Fruit fly (Drosophila melanogaster): ENCODE data around the gene Vha13.

Vha13 gene

DNA sequence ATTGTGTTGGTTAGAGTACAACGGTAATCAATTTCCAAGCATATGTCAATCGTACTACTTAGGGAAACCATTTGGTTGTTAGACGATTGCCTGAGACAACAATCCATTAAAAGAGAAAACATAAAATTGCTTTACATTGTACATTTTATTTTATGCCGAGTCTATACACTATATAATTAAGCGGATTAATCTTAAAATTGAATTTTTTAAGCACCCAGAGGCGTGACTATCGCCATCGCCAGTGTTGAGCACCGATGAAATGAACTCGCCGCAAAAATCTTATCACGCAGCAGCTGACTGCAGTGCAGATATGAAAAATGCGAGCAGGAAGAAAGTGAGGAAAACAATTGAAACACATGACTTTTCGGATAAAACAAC, 1.3 kb downstream of the Vha13 start (continued):
- TF ChIP-seq CG34422 (GFP tag; IDR thresholded peaks at IDR 0.05) (0 out of 3 replicates have a peak, but pooled peaks have one; percentile 7), unc-4 (GFP tag; IDR thresholded peaks at IDR 0.05; ENCODE audit: partially characterized antibody) (peak; percentile 64), kah (GFP tag; optimal IDR thresholded peaks at IDR 0.05) (no peak), CG10366 (GFP tag; IDR thresholded peaks at IDR 0.05) (peak; percentile 11; the same call in 1 of the 2 replicates), gro (GFP tag; optimal IDR thresholded peaks at IDR 0.05) (peak; percentile 19), Fer3 (tag; optimal IDR thresholded peaks at IDR 0.05) (peak; percentile 25), CG2199 (GFP tag; IDR thresholded peaks at IDR 0.05) (no peak), hth (optimal IDR thresholded peaks at IDR 0.05) (no peak), B-H2 (GFP tag; optimal IDR thresholded peaks at IDR 0.05) (peak; percentile 8), trh (GFP tag; optimal IDR thresholded peaks at IDR 0.05) (no peak), CG34224 (GFP tag; IDR thresholded peaks at IDR 0.05; ENCODE audit: partially characterized antibody) (peak; percentile 62), Rfx (GFP tag; IDR thresholded peaks at IDR 0.05) (peak; percentile 59; the same call in 1 of the 2 replicates), sob (GFP tag; IDR thresholded peaks at IDR 0.05) (peak; percentile 70), CG10431 (GFP tag; optimal IDR thresholded peaks at IDR 0.05) (no peak), Opbp (GFP tag; IDR thresholded peaks at IDR 0.05; ENCODE audit: partially characterized antibody) (peak; percentile 74; the same call in 2 of the 3 replicates), Dp (GFP tag; optimal IDR thresholded peaks at IDR 0.05) (peak; percentile 47), Sry-β (GFP tag; optimal IDR thresholded peaks at IDR 0.05) (no peak), CG4707 (GFP tag; optimal IDR thresholded peaks at IDR 0.05) (no peak), wdn (GFP tag; IDR thresholded peaks at IDR 0.05) (no peak), amos (GFP tag; IDR thresholded peaks at IDR 0.05; ENCODE audit: partially characterized antibody) (peak; percentile 76; the same call in 1 of the 2 replicates), CG32767 (GFP tag; IDR thresholded peaks at IDR 0.05) (no peak), CG7963 (GFP tag; IDR thresholded peaks at IDR 0.05; ENCODE audit: partially characterized antibody) (peak; percentile 69; the same call in 2 of the 3 replicates), Tbp (GFP tag; optimal IDR thresholded peaks at IDR 0.05) (no peak), CG2116 (GFP tag; optimal IDR thresholded peaks at IDR 0.05) (peak; percentile 47), crc (GFP tag; optimal IDR thresholded peaks at IDR 0.05) (no peak), CG17829 (tag; optimal IDR thresholded peaks at IDR 0.05) (no peak), Dll (GFP tag; IDR thresholded peaks at IDR 0.05; ENCODE audit: partially characterized antibody) (peak; percentile 81), pfk (GFP tag; optimal IDR thresholded peaks at IDR 0.05) (no peak), tio (GFP tag; optimal IDR thresholded peaks at IDR 0.05) (no peak), gsb (GFP tag; IDR thresholded peaks at IDR 0.05) (no peak), crp (GFP tag; optimal IDR thresholded peaks at IDR 0.05) (peak; percentile 19 to 79), CG14860 (GFP tag; IDR thresholded peaks at IDR 0.05; ENCODE audit: partially characterized antibody) (peak; percentile 68), fru (optimal IDR thresholded peaks at IDR 0.05) (no peak)

DNA sequence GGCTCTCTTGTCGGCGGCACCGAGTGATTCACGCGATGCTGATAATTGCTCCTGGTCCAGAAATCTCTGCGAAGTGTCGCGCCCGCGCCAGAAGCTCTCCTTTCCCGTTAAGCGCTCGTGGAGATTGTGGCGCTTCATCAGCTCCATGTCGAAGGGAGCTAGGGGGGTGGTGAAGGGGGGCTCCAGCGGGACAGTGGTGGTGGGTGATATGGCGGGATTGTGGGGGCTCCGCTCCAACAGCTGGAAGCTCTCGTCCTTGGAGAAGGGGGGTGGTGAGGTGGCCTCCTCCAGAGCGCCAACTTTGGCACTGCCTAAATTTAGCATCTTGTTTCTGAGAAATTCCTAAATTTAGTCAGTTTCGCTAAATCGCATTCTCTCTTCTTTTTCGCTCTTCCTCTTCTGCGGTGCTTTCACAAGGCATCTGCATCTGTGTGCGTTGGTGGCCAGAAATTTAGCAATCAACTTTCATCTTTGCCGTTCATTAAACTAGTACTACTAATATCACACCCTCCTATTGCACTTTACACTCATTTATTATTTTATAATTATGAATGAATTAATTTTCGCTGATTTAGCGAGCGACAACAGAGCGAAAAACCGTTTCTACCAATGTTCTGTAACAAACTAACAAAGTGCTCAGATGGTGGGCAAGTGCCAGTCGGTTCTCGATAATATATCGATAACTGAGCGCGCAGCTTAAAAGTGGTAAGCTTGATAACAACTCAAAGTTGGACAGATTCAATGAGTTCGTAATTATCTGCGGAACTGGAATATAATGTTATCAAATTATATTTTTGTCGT, 1.9 kb downstream of the Vha13 start, which contains the start of gene subdued:
TSS of gene subdued (minus strand) at position 631 of the 801 bp plus-strand sequence.
- TF ChIP-seq Neu2 (GFP tag; optimal IDR thresholded peaks at IDR 0.05; ENCODE audit: borderline replicate concordance) (no peak), croc (GFP tag; conservative IDR thresholded peaks at IDR 0.05) (0 out of 3 replicates have a peak, but pooled peaks have one; percentile 8), hb (GFP tag; IDR thresholded peaks at IDR 0.05; ENCODE audit: partially characterized antibody) (no peak), CG2116 (GFP tag; optimal IDR thresholded peaks at IDR 0.05) (peak; percentile 71), chinmo (GFP tag; IDR thresholded peaks at IDR 0.05; ENCODE audit: partially characterized antibody) (0 out of 4 replicates have a peak, but pooled peaks have one; percentile 30), CG12236 (GFP tag; optimal IDR thresholded peaks at IDR 0.05) (no peak), CG17186 (GFP tag; optimal IDR thresholded peaks at IDR 0.05) (no peak), wdn (GFP tag; IDR thresholded peaks at IDR 0.05) (no peak), CG10366 (GFP tag; IDR thresholded peaks at IDR 0.05) (no peak), CG17328 (GFP tag; IDR thresholded peaks at IDR 0.05) (no peak), CG14667 (GFP tag; IDR thresholded peaks at IDR 0.05) (no peak), Jarid2 (GFP tag; optimal IDR thresholded peaks at IDR 0.05) (no peak), CG4328 (GFP tag; optimal IDR thresholded peaks at IDR 0.05) (no peak), CG11695 (GFP tag; IDR thresholded peaks at IDR 0.05) (no peak), Hsf (GFP tag; optimal IDR thresholded peaks at IDR 0.05) (no peak), Kr (GFP tag; optimal IDR thresholded peaks at IDR 0.05) (no peak), hkb (optimal IDR thresholded peaks at IDR 0.05) (no peak), hkb (GFP tag; IDR thresholded peaks at IDR 0.05) (no peak), ci (GFP tag; IDR thresholded peaks at IDR 0.05) (peak; percentile 57; the same call in 1 of the 3 replicates), Ravus (GFP tag; IDR thresholded peaks at IDR 0.05) (no peak), Dp (GFP tag; optimal IDR thresholded peaks at IDR 0.05) (peak; percentile 89)
